Fruit fly (Drosophila melanogaster): ENCODE data around the gene comm3.

The comm3 gene

DNA sequence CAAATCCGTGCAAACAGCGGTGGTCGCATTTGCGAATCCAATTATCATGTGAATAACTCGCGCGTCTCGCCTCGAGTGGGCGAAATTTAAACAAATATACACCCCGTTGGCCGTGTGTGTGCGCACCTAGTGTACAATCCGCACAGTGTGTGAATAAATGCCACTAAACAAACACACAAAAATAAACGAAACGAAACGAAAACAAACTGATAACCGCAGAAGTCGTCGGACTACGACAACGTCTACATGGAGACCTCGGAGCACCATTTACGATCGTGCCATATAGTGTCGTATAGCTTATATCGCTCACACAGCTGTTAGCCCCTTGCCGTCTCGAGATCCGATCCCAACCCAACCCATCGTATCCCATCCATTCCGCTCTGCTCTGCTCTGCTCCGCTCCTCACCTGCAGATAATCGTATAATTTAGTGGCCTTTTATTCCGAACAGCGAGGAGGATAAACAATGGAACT, 81.0 kb downstream of the comm3 start (continued):
- no peak for TF ChIP-seq dm (GFP tag; optimal IDR thresholded peaks at IDR 0.05)
- TF ChIP-seq CG15696 (tag; optimal IDR thresholded peaks at IDR 0.05): peak; percentile 61
- TF ChIP-seq Fer2 (tag; optimal IDR thresholded peaks at IDR 0.05): peak; percentile 59
- TF ChIP-seq CG16779 (GFP tag; IDR thresholded peaks at IDR 0.05): peak; percentile 22; the same call in 1 of the 2 replicates
- TF ChIP-seq CG11093 (GFP tag; IDR thresholded peaks at IDR 0.05): 0 out of 3 replicates have a peak, but pooled peaks have one; percentile 25
- no peak for TF ChIP-seq CG2889 (GFP tag; IDR thresholded peaks at IDR 0.05)
- no peak for TF ChIP-seq vnd (GFP tag; IDR thresholded peaks at IDR 0.05; ENCODE audit: partially characterized antibody)
- TF ChIP-seq ap (GFP tag; IDR thresholded peaks at IDR 0.05): no peak
- no peak for TF ChIP-seq nau (GFP tag; optimal IDR thresholded peaks at IDR 0.05)
- TF ChIP-seq Fer3 (tag; optimal IDR thresholded peaks at IDR 0.05): peak; percentile 73
- no peak for TF ChIP-seq Nf-YC (tag; optimal IDR thresholded peaks at IDR 0.05)
- peak; percentile 43; the same call in 1 of the 3 replicates for TF ChIP-seq mld (GFP tag; IDR thresholded peaks at IDR 0.05; ENCODE audit: partially characterized antibody)
- TF ChIP-seq twi (tag; optimal IDR thresholded peaks at IDR 0.05): peak; percentile 3
- no peak for TF ChIP-seq row (GFP tag; IDR thresholded peaks at IDR 0.05)
- TF ChIP-seq CG7745 (tag; optimal IDR thresholded peaks at IDR 0.05): peak; percentile 70
- TF ChIP-seq CG17829 (tag; optimal IDR thresholded peaks at IDR 0.05): peak; percentile 21
- TF ChIP-seq dimm (GFP tag; IDR thresholded peaks at IDR 0.05): no peak
- no peak for TF ChIP-seq CG30020 (tag; optimal IDR thresholded peaks at IDR 0.05)
- peak; percentile 62 for TF ChIP-seq da (GFP tag; optimal IDR thresholded peaks at IDR 0.05)
- no peak for TF ChIP-seq dan (GFP tag; IDR thresholded peaks at IDR 0.05)
- no peak for TF ChIP-seq crc (GFP tag; optimal IDR thresholded peaks at IDR 0.05)
- TF ChIP-seq CG10462 (GFP tag; optimal IDR thresholded peaks at IDR 0.05): no peak
- TF ChIP-seq Lhr (GFP tag; optimal IDR thresholded peaks at IDR 0.05): peak; percentile 8
- TF ChIP-seq vfl (GFP tag; optimal IDR thresholded peaks at IDR 0.05): no peak
- no peak; the same call in 1 of the 2 replicates for TF ChIP-seq CG32532 (GFP tag; IDR thresholded peaks at IDR 0.05)
- peak; percentile 74 for TF ChIP-seq CG15601 (tag; optimal IDR thresholded peaks at IDR 0.05)
- peak; percentile 65; the same call in 2 of the 3 replicates for TF ChIP-seq zfh1 (GFP tag; IDR thresholded peaks at IDR 0.05)
- no peak for TF ChIP-seq lbe (GFP tag; optimal IDR thresholded peaks at IDR 0.05)
- no peak for TF ChIP-seq CG9609 (GFP tag; optimal IDR thresholded peaks at IDR 0.05)
- TF ChIP-seq CG12391 (tag; optimal IDR thresholded peaks at IDR 0.05): peak; percentile 14
- TF ChIP-seq Ptx1 (GFP tag; IDR thresholded peaks at IDR 0.05): no peak
- TF ChIP-seq CG1024 (GFP tag; IDR thresholded peaks at IDR 0.05): no peak
- peak; percentile 69 for TF ChIP-seq exex (tag; optimal IDR thresholded peaks at IDR 0.05)
- no peak for TF ChIP-seq CG31224 (GFP tag; IDR thresholded peaks at IDR 0.05)
- no peak for TF ChIP-seq sens-2 (GFP tag; IDR thresholded peaks at IDR 0.05)
- TF ChIP-seq Asciz (GFP tag; optimal IDR thresholded peaks at IDR 0.05): peak; percentile 84
- no peak for TF ChIP-seq NC2β (GFP tag; optimal IDR thresholded peaks at IDR 0.05)
- TF ChIP-seq CG18011 (GFP tag; optimal IDR thresholded peaks at IDR 0.05): peak; percentile 48
- peak; percentile 57; the same call in 1 of the 2 replicates for TF ChIP-seq E2f1 (GFP tag; IDR thresholded peaks at IDR 0.05)
- no peak for TF ChIP-seq Dll (GFP tag; IDR thresholded peaks at IDR 0.05; ENCODE audit: partially characterized antibody)
- TF ChIP-seq CG6654 (GFP tag; optimal IDR thresholded peaks at IDR 0.05): no peak
- TF ChIP-seq shn (GFP tag; optimal IDR thresholded peaks at IDR 0.05): no peak
- TF ChIP-seq esg (GFP tag; conservative IDR thresholded peaks at IDR 0.05): no peak
- TF ChIP-seq C15 (GFP tag; IDR thresholded peaks at IDR 0.05): no peak
- TF ChIP-seq CG31365 (tag; optimal IDR thresholded peaks at IDR 0.05): peak; percentile 65
- TF ChIP-seq CG2712 (tag; optimal IDR thresholded peaks at IDR 0.05): no peak
- peak; percentile 57 for TF ChIP-seq CG7928 (GFP tag; optimal IDR thresholded peaks at IDR 0.05)
- peak; percentile 7 for TF ChIP-seq ERR (GFP tag; optimal IDR thresholded peaks at IDR 0.05)
- peak in 1 of 2 experiments; percentile 15 for TF ChIP-seq Trl (optimal IDR thresholded peaks at IDR 0.05)
- TF ChIP-seq Trl (GFP tag; optimal IDR thresholded peaks at IDR 0.05): peak; percentile 46
- no peak for TF ChIP-seq toy (GFP tag; IDR thresholded peaks at IDR 0.05)
- TF ChIP-seq Bdp1 (GFP tag; optimal IDR thresholded peaks at IDR 0.05): peak; percentile 3
